Fruit fly (Drosophila melanogaster) whole organism, wandering third instar larva: ENCODE data around the gene CG42729.

Experiments used
- Hnf4 ChIP-seq: fragments of 200-800 bp; sonication (Bioruptor generic); optimal IDR thresholded peaks from 2 replicates; lab custom pipeline; 2016; ENCODE audit warnings: missing biosample characterization, mild to moderate bottlenecking, missing genetic modification characterization
- Hr83 ChIP-seq: fragments of 200-300 bp; sonication (Bioruptor generic); optimal IDR thresholded peaks from 2 replicates; lab custom pipeline; 2016; ENCODE audit warnings: missing biosample characterization, mild to moderate bottlenecking, missing genetic modification characterization, moderate library complexity; ENCODE audit not compliant: poor library complexity, severe bottlenecking
- Myc ChIP-seq: fragments of >200 bp; optimal IDR thresholded peaks from 2 replicates; lab custom pipeline; 2017
- OdsH ChIP-seq: fragments of 200-800 bp; sonication (Bioruptor generic); optimal IDR thresholded peaks from 2 replicates; lab custom pipeline; 2016; ENCODE audit warnings: missing biosample characterization, mild to moderate bottlenecking, missing genetic modification characterization
- Rel ChIP-seq, 2 experiments: fragments of 200-800 bp; sonication (Bioruptor generic) in 1 of 2; optimal IDR thresholded peaks; 2 replicates in 1 of 2; 3 replicates in 1 of 2; lab custom pipeline; 2016 to 2019; ENCODE audit warnings: mild to moderate bottlenecking in 2 of 2, missing biosample characterization in 2 of 2, missing genetic modification characterization in 2 of 2, moderate library complexity in 1 of 2
- brk ChIP-seq: fragments of 200-800 bp; sonication (Bioruptor generic); optimal IDR thresholded peaks from 2 replicates; lab custom pipeline; 2016; ENCODE audit warnings: missing biosample characterization, mild to moderate bottlenecking, missing genetic modification characterization
- dsf ChIP-seq: sonication (Bioruptor generic); optimal IDR thresholded peaks from 2 replicates; lab custom pipeline; 2016; ENCODE audit warnings: missing biosample characterization, missing genetic modification characterization, borderline replicate concordance
- h ChIP-seq: fragments of 200-800 bp; sonication (Bioruptor generic); optimal IDR thresholded peaks from 3 replicates; lab custom pipeline; 2016; ENCODE audit warnings: missing biosample characterization, mild to moderate bottlenecking, missing genetic modification characterization
- lola ChIP-seq: fragments of >200 bp; optimal IDR thresholded peaks from 2 replicates; lab custom pipeline; 2017; ENCODE audit warnings: missing biosample characterization, missing genetic modification characterization
- pan ChIP-seq: fragments of >200 bp; optimal IDR thresholded peaks from 2 replicates; lab custom pipeline; 2017

DNA sequence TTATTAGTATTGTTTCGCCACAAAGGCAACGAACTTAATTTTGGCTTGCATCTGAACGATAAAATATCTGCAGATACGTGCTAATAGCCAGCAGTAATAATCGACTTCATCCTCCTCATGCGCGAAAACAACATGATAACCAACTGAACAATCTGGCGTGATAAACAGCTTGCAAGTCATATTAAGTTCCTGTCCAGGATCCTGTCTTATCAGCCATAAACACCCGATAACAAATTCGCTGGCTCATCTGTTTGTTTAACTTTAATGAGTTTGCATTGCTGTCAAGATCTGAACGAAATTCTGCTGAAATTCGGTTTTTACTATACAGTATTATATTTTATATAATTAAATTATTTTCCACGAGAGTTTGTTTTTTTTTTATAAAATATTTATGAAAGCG, 14.1 kb downstream of the CG42729 start:
- TF ChIP-seq Hnf4 (GFP tag; lab: Kevin White, UChicago): no peak
- TF ChIP-seq brk (GFP tag; lab: Kevin White, UChicago): no peak
- no peak for TF ChIP-seq h (GFP tag; lab: Kevin White, UChicago)
- TF ChIP-seq dsf (GFP tag; lab: Kevin White, UChicago): no peak
- no peak for TF ChIP-seq Hr83 (GFP tag; lab: Kevin White, UChicago)
- no peak for TF ChIP-seq Myc
- TF ChIP-seq OdsH (GFP tag; lab: Kevin White, UChicago): no peak
- no peak for TF ChIP-seq pan (lab: Kevin White, UChicago)
- no peak for TF ChIP-seq lola
- no peak for TF ChIP-seq Rel (GFP tag; optimal IDR thresholded peaks at IDR 0.05; lab: Kevin White, UChicago)
- no peak for TF ChIP-seq Rel (tag; optimal IDR thresholded peaks at IDR 0.05; lab: Kevin White, UChicago)
